Worm (Caenorhabditis elegans) whole organism, late embryonic: ENCODE measurements around the gene C06E2.2.

Source experiments
- K02D7.2 ChIP-seq: sonication (generic microtip); optimal IDR thresholded peaks from 2 replicates; lab custom pipeline; 2017; ENCODE audit warnings: mild to moderate bottlenecking, missing genetic modification characterization, missing compliant biosample characterization
- T23F11.4 ChIP-seq: fragments of 200-800 bp; sonication (Bioruptor generic); optimal IDR thresholded peaks from 2 replicates; lab custom pipeline; 2018; ENCODE audit warnings: mild to moderate bottlenecking, missing genetic modification characterization, missing compliant biosample characterization
- ceh-22 ChIP-seq: sonication (generic microtip); optimal IDR thresholded peaks from 2 replicates; lab custom pipeline; 2017; ENCODE audit warnings: missing biosample characterization, missing genetic modification characterization
- ceh-31 ChIP-seq: sonication (generic microtip); optimal IDR thresholded peaks from 2 replicates; lab custom pipeline; 2016; ENCODE audit warnings: missing genetic modification characterization, missing compliant biosample characterization
- ceh-9 ChIP-seq: sonication (generic microtip); optimal IDR thresholded peaks from 2 replicates; lab custom pipeline; 2016; ENCODE audit warnings: mild to moderate bottlenecking, missing genetic modification characterization, inconsistent platforms, missing compliant biosample characterization
- dmd-4 ChIP-seq: sonication (generic microtip); optimal IDR thresholded peaks from 2 replicates; lab custom pipeline; 2016; ENCODE audit warnings: borderline replicate concordance, missing genetic modification characterization, missing compliant biosample characterization
- elt-2 ChIP-seq: sonication (generic microtip); optimal IDR thresholded peaks from 2 replicates; lab custom pipeline; 2016; ENCODE audit warnings: missing genetic modification reagents, missing genetic modification characterization, missing compliant biosample characterization
- elt-4 ChIP-seq: sonication (generic microtip); optimal IDR thresholded peaks from 2 replicates; lab custom pipeline; 2016; ENCODE audit warnings: missing genetic modification characterization, missing compliant biosample characterization
- hlh-15 ChIP-seq: sonication (generic microtip); optimal IDR thresholded peaks from 2 replicates; lab custom pipeline; 2016; ENCODE audit warnings: missing genetic modification characterization, missing compliant biosample characterization
- nfya-1 ChIP-seq: sonication (generic microtip); optimal IDR thresholded peaks from 2 replicates; lab custom pipeline; 2017; ENCODE audit warnings: missing genetic modification characterization, mild to moderate bottlenecking, missing compliant biosample characterization, antibody characterized with exemption, moderate library complexity
- nhr-11 ChIP-seq: fragments of 150-350 bp; optimal IDR thresholded peaks from 2 replicates; lab custom pipeline; 2014; ENCODE audit warnings: missing biosample characterization, missing genetic modification characterization
- nhr-232 ChIP-seq: sonication (generic microtip); optimal IDR thresholded peaks from 2 replicates; lab custom pipeline; 2016; ENCODE audit warnings: missing genetic modification characterization, missing compliant biosample characterization
- npax-4 ChIP-seq: sonication (generic microtip); optimal IDR thresholded peaks from 2 replicates; lab custom pipeline; 2016; ENCODE audit warnings: missing genetic modification characterization, missing compliant biosample characterization
- odd-2 ChIP-seq: sonication (generic microtip); optimal IDR thresholded peaks from 2 replicates; lab custom pipeline; 2017; ENCODE audit warnings: antibody characterized with exemption, mild to moderate bottlenecking, missing genetic modification characterization, missing compliant biosample characterization
- pha-4 ChIP-seq: fragments of 150-350 bp; optimal IDR thresholded peaks from 2 replicates; lab custom pipeline; 2018; ENCODE audit warnings: missing biosample characterization, missing genetic modification reagents, missing genetic modification characterization
- ref-2 ChIP-seq: sonication (generic microtip); optimal IDR thresholded peaks from 2 replicates; lab custom pipeline; 2016; ENCODE audit warnings: missing genetic modification characterization, missing compliant biosample characterization
- sdc-2 ChIP-seq: sonication (generic microtip); optimal IDR thresholded peaks from 2 replicates; lab custom pipeline; 2016; ENCODE audit warnings: missing genotype, missing genetic modification characterization, missing compliant biosample characterization
- tbx-7 ChIP-seq: sonication (generic microtip); optimal IDR thresholded peaks from 2 replicates; lab custom pipeline; 2016; ENCODE audit warnings: missing genotype, missing genetic modification characterization, missing compliant biosample characterization
- unc-3 ChIP-seq, 2 experiments: fragments of 200-800 bp in 1 of 2; sonication (Bioruptor generic) in 1 of 2; sonication (generic microtip) in 1 of 2; conservative IDR thresholded peaks in 1 of 2; optimal IDR thresholded peaks in 1 of 2; 2 replicates each; pipeline versions ENCODE4 v1.3.6 to Lab custom; 2016 to 2022; ENCODE audit warnings: missing compliant biosample characterization in 2 of 2, missing genetic modification characterization in 2 of 2, missing genetic modification reagents in 1 of 2
- unc-55 ChIP-seq: sonication (generic microtip); optimal IDR thresholded peaks from 2 replicates; lab custom pipeline; 2017; ENCODE audit warnings: missing biosample characterization, missing genetic modification reagents, missing genetic modification characterization
- zip-5 ChIP-seq: sonication (generic microtip); optimal IDR thresholded peaks from 2 replicates; lab custom pipeline; 2016; ENCODE audit warnings: missing genetic modification characterization, missing compliant biosample characterization

The C06E2.2 gene

DNA sequence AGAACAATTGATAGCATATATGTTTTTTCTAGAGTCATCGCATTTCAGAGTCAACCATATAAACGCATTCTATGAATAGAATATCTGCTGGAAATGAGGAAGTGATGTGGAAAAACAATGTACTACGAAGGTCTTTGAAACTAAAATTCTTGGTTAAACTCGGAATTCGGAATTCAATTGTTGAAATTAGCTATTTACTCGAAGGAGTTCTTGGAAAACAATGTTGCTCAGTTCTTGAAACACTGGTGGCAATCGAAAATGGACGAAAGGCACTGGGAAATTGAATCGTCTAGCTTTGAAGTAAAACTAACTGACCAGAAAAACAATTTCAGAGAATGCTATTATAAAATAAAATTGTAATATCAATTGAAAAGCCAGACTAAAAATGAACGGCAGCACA lies 46.9 kb downstream of the C06E2.2 start:
- TF ChIP-seq ceh-31 (tag; lab: Kevin White, UChicago) (no peak), unc-3 (GFP tag; conservative IDR thresholded peaks at IDR 0.05; lab: Robert Waterston, UW) (no peak), unc-3 (tag; optimal IDR thresholded peaks at IDR 0.05; lab: Kevin White, UChicago) (no peak), ref-2 (tag; lab: Kevin White, UChicago) (no peak)

DNA sequence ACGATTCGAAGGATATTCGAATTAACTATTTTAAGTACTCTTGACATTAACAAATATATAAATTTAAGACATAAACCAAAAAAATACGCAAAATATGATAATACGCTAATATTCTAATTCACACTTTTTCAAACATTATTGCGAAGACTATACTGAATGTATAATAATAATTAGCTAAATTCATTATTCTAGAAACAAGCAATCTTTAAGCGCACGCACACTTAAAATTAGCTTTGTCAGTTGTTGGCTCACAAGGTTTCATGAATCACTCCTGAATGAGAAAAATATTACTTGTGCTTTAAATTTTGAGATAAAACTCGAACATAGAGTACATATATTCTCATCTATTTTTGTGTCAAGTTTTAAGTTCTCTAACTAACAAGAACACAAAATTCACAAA lies 47.4 kb downstream of the C06E2.2 start:
- TF ChIP-seq npax-4 (tag; lab: Kevin White, UChicago) (no peak), elt-4 (no peak), sdc-2 (tag; lab: Kevin White, UChicago) (no peak), dmd-4 (tag; lab: Kevin White, UChicago) (no peak), hlh-15 (tag; lab: Kevin White, UChicago) (no peak), tbx-7 (tag; lab: Kevin White, UChicago) (no peak), ceh-22 (tag; lab: Kevin White, UChicago) (no peak), unc-55 (GFP tag; lab: Kevin White, UChicago) (no peak)

DNA sequence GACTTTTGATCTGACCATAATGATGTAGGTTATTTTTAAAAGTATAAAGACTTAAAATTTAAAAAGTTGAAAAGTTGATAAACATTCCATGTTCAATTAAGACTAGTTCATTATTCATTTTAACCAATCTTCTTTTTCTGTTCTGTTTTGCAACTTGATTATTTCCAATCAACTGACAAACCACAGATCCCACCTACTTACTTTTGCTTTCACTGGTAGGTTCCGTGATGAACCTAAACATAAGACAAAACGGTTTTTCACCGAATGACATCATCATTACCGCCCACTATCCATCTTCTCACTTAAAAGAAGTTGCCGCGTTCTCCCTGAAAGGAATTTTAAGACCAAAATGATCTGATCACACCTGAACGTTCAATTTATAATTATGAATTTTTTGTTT lies 50.2 kb downstream of the C06E2.2 start:
- TF ChIP-seq odd-2 (tag; lab: Kevin White, UChicago) (no peak), K02D7.2 (tag; lab: Kevin White, UChicago) (no peak), unc-3 (GFP tag; conservative IDR thresholded peaks at IDR 0.05; lab: Robert Waterston, UW) (no peak), unc-3 (tag; optimal IDR thresholded peaks at IDR 0.05; lab: Kevin White, UChicago) (no peak), zip-5 (tag; lab: Kevin White, UChicago) (no peak), pha-4 (no peak), ceh-9 (no peak), nfya-1 (tag; lab: Kevin White, UChicago) (no peak), T23F11.4 (GFP tag; lab: Kevin White, UChicago) (no peak), nhr-232 (tag; lab: Kevin White, UChicago) (no peak), elt-2 (tag; lab: Kevin White, UChicago) (no peak), npax-4 (tag; lab: Kevin White, UChicago) (no peak), nhr-11 (tag; lab: Kevin White, UChicago) (no peak)
